Worm (Caenorhabditis elegans): Measurements from ENCODE around the gene sri-6.

Gene sri-6

ce11 chrV:13173718-13174117 is 11.8 kb upstream of the sri-6 start:
- peak; percentile 32 for TF ChIP-seq fos-1 (tag; optimal IDR thresholded peaks at IDR 0.05)
- TF ChIP-seq nhr-10 (tag; optimal IDR thresholded peaks at IDR 0.05) = no peak
- no peak for TF ChIP-seq mab-5 (tag; optimal IDR thresholded peaks at IDR 0.05)
- no peak for TF ChIP-seq egl-27 (tag; optimal IDR thresholded peaks at IDR 0.05)
- no peak for TF ChIP-seq C34F6.9 (tag; optimal IDR thresholded peaks at IDR 0.05)
- TF ChIP-seq sma-9 (GFP tag; optimal IDR thresholded peaks at IDR 0.05) = peak; percentile 47
- TF ChIP-seq sma-9 (tag; optimal IDR thresholded peaks at IDR 0.05) = no peak
- no peak for TF ChIP-seq crh-2 (tag; optimal IDR thresholded peaks at IDR 0.05)
- TF ChIP-seq blmp-1 (tag; optimal IDR thresholded peaks at IDR 0.05; ENCODE audit: insufficient read depth) = no peak
- TF ChIP-seq ceh-16 (tag; optimal IDR thresholded peaks at IDR 0.05) = no peak
- TF ChIP-seq nhr-237 (tag; optimal IDR thresholded peaks at IDR 0.05) = no peak

- TF ChIP-seq mab-5 (tag; optimal IDR thresholded peaks at IDR 0.05) (peak; percentile 28), crh-2 (tag; optimal IDR thresholded peaks at IDR 0.05) (no peak), C34F6.9 (tag; optimal IDR thresholded peaks at IDR 0.05) (peak; percentile 22), gmeb-1 (tag; optimal IDR thresholded peaks at IDR 0.05) (peak; percentile 60), lsy-2 (tag; optimal IDR thresholded peaks at IDR 0.05) (no peak), ztf-4 (tag; optimal IDR thresholded peaks at IDR 0.05) (no peak), unc-55 (GFP tag; optimal IDR thresholded peaks at IDR 0.05) (peak; percentile 51), snpc-4 (tag; optimal IDR thresholded peaks at IDR 0.05) (peak; percentile 36), peb-1 (tag; optimal IDR thresholded peaks at IDR 0.05) (no peak), Y55F3AM.14 (GFP tag; optimal IDR thresholded peaks at IDR 0.05) (no peak), nhr-11 (tag; optimal IDR thresholded peaks at IDR 0.05) (no peak), ceh-16 (tag; optimal IDR thresholded peaks at IDR 0.05) (no peak), lin-13 (GFP tag; optimal IDR thresholded peaks at IDR 0.05) (peak; percentile 30), lin-11 (tag; optimal IDR thresholded peaks at IDR 0.05) (peak; percentile 25), unc-62 (GFP tag; optimal IDR thresholded peaks at IDR 0.05) (no peak), fos-1 (tag; optimal IDR thresholded peaks at IDR 0.05) (no peak), lin-39 (tag; optimal IDR thresholded peaks at IDR 0.05) (no peak), nhr-21 (tag; optimal IDR thresholded peaks at IDR 0.05) (no peak), sma-9 (GFP tag; optimal IDR thresholded peaks at IDR 0.05) (peak; percentile 35), sma-9 (tag; optimal IDR thresholded peaks at IDR 0.05) (no peak), mdl-1 (tag; optimal IDR thresholded peaks at IDR 0.05) (peak in 1 of 2 experiments; percentile 9), ama-1 (optimal IDR thresholded peaks at IDR 0.05) (peak; percentile 6), sma-3 (GFP tag; optimal IDR thresholded peaks at IDR 0.05) (peak; percentile 43)
These were observed 9.2 kb upstream of the sri-6 start, which contains the start of gene him-17 for ce11 chrV:13176117-13176753. him-17 (plus strand) TSS chrV:13176711.

ce11 chrV:13176814-13177213 is 8.7 kb upstream of the sri-6 start:
- TF ChIP-seq skn-1 (tag; optimal IDR thresholded peaks at IDR 0.05) (no peak), lin-11 (tag; optimal IDR thresholded peaks at IDR 0.05) (no peak), fos-1 (tag; optimal IDR thresholded peaks at IDR 0.05) (no peak), nhr-6 (tag; optimal IDR thresholded peaks at IDR 0.05) (no peak), blmp-1 (tag; optimal IDR thresholded peaks at IDR 0.05; ENCODE audit: insufficient read depth) (no peak), snpc-4 (tag; optimal IDR thresholded peaks at IDR 0.05) (no peak), mdl-1 (tag; optimal IDR thresholded peaks at IDR 0.05) (no peak), R02D3.7 (tag; optimal IDR thresholded peaks at IDR 0.05) (no peak), elt-1 (tag; optimal IDR thresholded peaks at IDR 0.05) (no peak), lsy-2 (tag; optimal IDR thresholded peaks at IDR 0.05) (no peak), nhr-129 (tag; optimal IDR thresholded peaks at IDR 0.05) (no peak), nhr-21 (tag; optimal IDR thresholded peaks at IDR 0.05) (no peak), ceh-82 (tag; optimal IDR thresholded peaks at IDR 0.05) (no peak), zag-1 (tag; optimal IDR thresholded peaks at IDR 0.05) (no peak)

- TF ChIP-seq nhr-237 (tag; optimal IDR thresholded peaks at IDR 0.05) (no peak), aly-2 (tag; optimal IDR thresholded peaks at IDR 0.05) (no peak), Y55F3AM.14 (GFP tag; optimal IDR thresholded peaks at IDR 0.05) (no peak), blmp-1 (tag; optimal IDR thresholded peaks at IDR 0.05; ENCODE audit: insufficient read depth) (no peak), lsy-2 (tag; optimal IDR thresholded peaks at IDR 0.05) (no peak), ama-1 (optimal IDR thresholded peaks at IDR 0.05) (no peak), nhr-129 (tag; optimal IDR thresholded peaks at IDR 0.05) (no peak), nhr-12 (tag; optimal IDR thresholded peaks at IDR 0.05) (no peak), alr-1 (tag; optimal IDR thresholded peaks at IDR 0.05) (no peak), fos-1 (tag; optimal IDR thresholded peaks at IDR 0.05) (no peak), mab-5 (tag; optimal IDR thresholded peaks at IDR 0.05) (no peak), nhr-77 (tag; optimal IDR thresholded peaks at IDR 0.05) (no peak), unc-39 (tag; optimal IDR thresholded peaks at IDR 0.05) (no peak), R02D3.7 (tag; optimal IDR thresholded peaks at IDR 0.05) (no peak), zag-1 (tag; optimal IDR thresholded peaks at IDR 0.05) (no peak), unc-62 (GFP tag; optimal IDR thresholded peaks at IDR 0.05) (no peak), lin-13 (GFP tag; optimal IDR thresholded peaks at IDR 0.05) (no peak), egl-27 (tag; optimal IDR thresholded peaks at IDR 0.05) (no peak), sem-4 (tag; optimal IDR thresholded peaks at IDR 0.05) (no peak)
These were observed 5.4 kb upstream of the sri-6 start, which contains the start of gene cni-1 for ce11 chrV:13179986-13180591. cni-1 (plus strand) TSS chrV:13180330.
